Worm (Caenorhabditis elegans): ENCODE data around the gene marc-1.
A peak's percentile ranks its signal among the peaks of the same experiment; 100 is the strongest.

marc-1 gene

ce11 chrV:9739402-9739801 is at the start of gene marc-1:
Gene marc-1 (plus strand): TSS chrV:9739702.
- TF ChIP-seq T26A8.4 (GFP tag; IDR thresholded peaks at IDR 0.05), result no peak

DNA sequence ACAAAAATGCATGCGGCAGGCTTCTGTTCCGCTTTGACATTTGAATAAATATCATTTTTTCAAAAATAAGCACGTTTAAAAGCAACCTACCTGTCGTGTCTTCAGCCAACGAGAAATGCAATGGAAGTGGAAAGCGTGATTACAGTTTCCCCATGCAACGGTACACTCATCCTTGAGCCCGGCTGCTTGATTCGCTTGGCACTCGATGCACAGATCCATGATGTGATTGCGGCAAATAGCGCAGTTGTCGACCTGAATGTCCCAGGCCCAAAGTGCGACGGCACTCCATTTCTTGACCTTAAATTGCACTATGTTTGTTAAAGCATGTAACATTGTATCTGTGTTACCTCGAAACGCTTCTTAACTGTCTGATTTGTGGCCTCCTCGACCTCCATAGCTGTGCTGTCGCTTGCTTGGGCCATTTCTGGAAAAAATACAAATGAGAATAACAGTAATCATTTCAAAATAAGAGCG is 49.4 kb upstream of the marc-1 start, which contains the start of gene rbx-1:
rbx-1 (minus strand) TSS at position 424 of the 474 bp plus-strand sequence.
- 0 out of 2 replicates have a peak, but pooled peaks have one; percentile 39 for TF ChIP-seq egl-43 (GFP tag; IDR thresholded peaks at IDR 0.05)
- TF ChIP-seq T20F7.1 (GFP tag; optimal IDR thresholded peaks at IDR 0.05), result no peak
- no peak for TF ChIP-seq arid-1 (GFP tag; conservative IDR thresholded peaks at IDR 0.05)

- TF ChIP-seq attf-4 (tag; optimal IDR thresholded peaks at IDR 0.05) (no peak), ceh-44 (GFP tag; IDR thresholded peaks at IDR 0.05) (no peak), F44E2.7 (GFP tag; IDR thresholded peaks at IDR 0.05) (no peak), mes-2 (tag; optimal IDR thresholded peaks at IDR 0.05; ENCODE audit: poor library complexity, severe bottlenecking) (peak; percentile 71), pqm-1 (tag; optimal IDR thresholded peaks at IDR 0.05) (no peak), F10B5.3 (tag; optimal IDR thresholded peaks at IDR 0.05) (no peak), nhr-77 (tag; optimal IDR thresholded peaks at IDR 0.05) (no peak), zip-11 (GFP tag; IDR thresholded peaks at IDR 0.05) (no peak), hif-1 (tag; optimal IDR thresholded peaks at IDR 0.05) (no peak), ZK337.2 (GFP tag; IDR thresholded peaks at IDR 0.05) (no peak), ceh-28 (tag; optimal IDR thresholded peaks at IDR 0.05) (no peak), nhr-28 (tag; optimal IDR thresholded peaks at IDR 0.05) (peak; percentile 63), skn-1 (tag; optimal IDR thresholded peaks at IDR 0.05) (no peak), lir-3 (tag; optimal IDR thresholded peaks at IDR 0.05) (no peak), lsy-2 (tag; optimal IDR thresholded peaks at IDR 0.05) (peak in 1 of 2 experiments; percentile 93), hmg-1.1 (GFP tag; IDR thresholded peaks at IDR 0.05) (0 out of 2 replicates have a peak, but pooled peaks have one; percentile 36), T20F7.1 (GFP tag; optimal IDR thresholded peaks at IDR 0.05) (peak; percentile 6), hlh-11 (tag; optimal IDR thresholded peaks at IDR 0.05) (no peak), aha-1 (tag) (peak; percentile 97), ama-1 (optimal IDR thresholded peaks at IDR 0.05) (peak; percentile 39), Y75B8A.6 (GFP tag; IDR thresholded peaks at IDR 0.05) (no peak), mdl-1 (tag; optimal IDR thresholded peaks at IDR 0.05) (peak in 1 of 2 experiments; percentile 20), unc-62 (GFP tag; optimal IDR thresholded peaks at IDR 0.05 in 1 of 2) (no peak), unc-62 (tag; optimal IDR thresholded peaks at IDR 0.05) (no peak), F49E8.2 (tag; optimal IDR thresholded peaks at IDR 0.05; ENCODE audit: borderline replicate concordance) (no peak), dpl-1 (GFP tag; optimal IDR thresholded peaks at IDR 0.05) (peak; percentile 37), aly-2 (tag; optimal IDR thresholded peaks at IDR 0.05) (no peak), madf-9 (GFP tag; conservative IDR thresholded peaks at IDR 0.05) (no peak), duxl-1 (tag; optimal IDR thresholded peaks at IDR 0.05; ENCODE audit: poor library complexity) (peak; percentile 7), vab-7 (GFP tag; IDR thresholded peaks at IDR 0.05) (no peak), zag-1 (tag; optimal IDR thresholded peaks at IDR 0.05) (no peak), arid-1 (GFP tag; conservative IDR thresholded peaks at IDR 0.05) (peak; percentile 51; the same call in 1 of the 2 replicates), nhr-6 (tag; optimal IDR thresholded peaks at IDR 0.05) (peak; percentile 56)
Observed at ce11 chrV:9690728-9691127, 48.8 kb upstream of the marc-1 start.

DNA sequence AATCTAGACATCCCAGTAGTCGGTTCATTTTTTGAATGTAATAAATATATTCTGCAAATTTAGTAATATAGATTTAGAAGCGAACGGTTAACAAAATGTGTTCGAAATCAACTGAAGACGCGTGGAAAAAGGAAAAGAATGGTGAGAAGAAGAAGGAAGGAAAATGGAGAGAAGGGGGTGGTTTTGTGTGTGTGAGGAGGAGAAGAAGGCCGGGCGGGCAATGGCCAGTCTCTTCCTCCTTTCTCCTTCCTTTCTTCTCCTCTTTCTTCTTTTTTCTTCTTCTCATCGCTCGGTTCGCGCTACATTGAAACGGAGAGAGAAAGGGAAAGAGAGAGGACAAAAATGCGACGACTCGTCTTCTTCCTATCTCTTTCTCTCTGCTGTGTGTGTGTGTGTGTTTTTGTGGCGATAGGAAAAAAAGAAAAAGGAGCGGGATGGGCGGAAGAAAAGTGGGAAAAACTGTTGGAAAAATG is 47.4 kb upstream of the marc-1 start, which contains the start of gene ztf-9:
ztf-9 (minus strand) TSS at position 51 of the 473 bp plus-strand sequence.
- no peak for TF ChIP-seq arid-1 (GFP tag; conservative IDR thresholded peaks at IDR 0.05)
- no peak for TF ChIP-seq zag-1 (tag; optimal IDR thresholded peaks at IDR 0.05)
- TF ChIP-seq ztf-7 (tag; optimal IDR thresholded peaks at IDR 0.05), result no peak
- TF ChIP-seq nhr-11 (tag; optimal IDR thresholded peaks at IDR 0.05), result no peak
- no peak for TF ChIP-seq lin-1 (GFP tag; IDR thresholded peaks at IDR 0.05)
- no peak for TF ChIP-seq lim-7 (GFP tag; IDR thresholded peaks at IDR 0.05)
- no peak for TF ChIP-seq T26A8.4 (GFP tag; IDR thresholded peaks at IDR 0.05)
- no peak for TF ChIP-seq F10B5.3 (tag; optimal IDR thresholded peaks at IDR 0.05)
- peak; percentile 50 for TF ChIP-seq dve-1 (tag; optimal IDR thresholded peaks at IDR 0.05; ENCODE audit: insufficient read depth)
- TF ChIP-seq mxl-3 (GFP tag; optimal IDR thresholded peaks at IDR 0.05), result no peak
- TF ChIP-seq dmd-9 (GFP tag; IDR thresholded peaks at IDR 0.05), result no peak
- TF ChIP-seq mdl-1 (tag; optimal IDR thresholded peaks at IDR 0.05), result peak in 1 of 2 experiments; percentile 34
- TF ChIP-seq nhr-25 (tag; optimal IDR thresholded peaks at IDR 0.05; ENCODE audit: borderline replicate concordance, insufficient read depth), result peak; percentile 8
- TF ChIP-seq lin-13 (GFP tag; optimal IDR thresholded peaks at IDR 0.05), result peak; percentile 44
- TF ChIP-seq nhr-6 (tag; optimal IDR thresholded peaks at IDR 0.05), result no peak
- TF ChIP-seq cey-2 (tag; optimal IDR thresholded peaks at IDR 0.05; ENCODE audit: borderline replicate concordance, insufficient read depth), result no peak
- TF ChIP-seq nhr-41 (GFP tag; IDR thresholded peaks at IDR 0.05), result no peak

All from whole organism, L4 larva.